Worm (Caenorhabditis elegans) whole organism, dauer: ENCODE data around the gene F47B8.3.

ENCODE experiments used
- unc-62 ChIP-seq: sonication (generic microtip); optimal IDR thresholded peaks from 2 replicates; lab custom pipeline; 2017; ENCODE audit warnings: missing biosample characterization, missing genetic modification reagents, missing genetic modification characterization

The F47B8.3 gene

ce11 chrV:14322743-14323142 is at the start of gene F47B8.3:
F47B8.3 (minus strand) TSS chrV:14323003.
- no peak for TF ChIP-seq unc-62

DNA sequence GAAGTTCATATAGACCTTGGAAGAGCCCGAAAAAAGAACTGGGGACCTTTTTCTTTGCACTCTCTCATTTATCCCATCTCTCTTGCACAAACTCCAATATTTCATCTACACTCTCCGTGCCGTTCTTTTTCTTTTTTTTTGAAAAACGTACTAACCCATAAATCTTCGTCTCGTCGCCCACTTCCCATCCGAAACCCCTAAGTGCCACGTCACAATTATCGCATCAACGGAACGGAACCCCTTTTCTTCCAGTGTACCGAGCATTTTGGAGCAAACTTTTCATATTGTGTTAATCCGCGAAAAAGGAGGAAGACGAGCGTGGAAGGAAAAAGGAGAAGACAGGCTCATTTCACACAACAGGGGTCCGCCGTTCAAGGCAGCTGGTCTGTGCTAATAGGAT is 46.6 kb upstream of the F47B8.3 start:
- TF ChIP-seq unc-62: no peak

ce11 chrV:14368272-14369052 is 45.7 kb upstream of the F47B8.3 start:
- no peak for TF ChIP-seq unc-62

- TF ChIP-seq unc-62: no peak
These were observed 43.7 kb upstream of the F47B8.3 start for ce11 chrV:14366487-14366962.

- no peak for TF ChIP-seq unc-62
These were observed 41.9 kb upstream of the F47B8.3 start for ce11 chrV:14364586-14365248.

- no peak for TF ChIP-seq unc-62
These were observed 39.2 kb upstream of the F47B8.3 start for ce11 chrV:14361973-14362372.

DNA sequence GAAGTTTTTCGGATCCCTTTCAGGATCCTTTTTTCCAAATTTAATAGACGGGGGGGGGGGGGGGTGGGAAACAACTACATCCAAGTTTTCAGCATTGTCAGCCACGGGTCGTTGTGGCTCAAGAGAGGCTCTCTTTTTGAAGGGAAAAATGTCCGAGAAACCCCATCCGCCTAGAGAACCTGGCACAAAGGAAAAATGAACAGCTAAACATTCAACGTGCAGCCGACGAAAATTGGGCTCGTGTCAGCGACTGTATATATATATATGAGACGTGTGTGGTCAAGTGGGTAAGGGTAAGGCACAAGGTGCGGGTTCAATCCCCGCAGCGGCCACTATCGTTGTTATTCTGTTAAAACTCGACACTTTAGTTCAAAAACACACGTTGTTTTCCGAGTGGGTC is 35.8 kb upstream of the F47B8.3 start, which contains the start of gene Y49A3A.4:
TSS of gene Y49A3A.4 (minus strand) at position 314 of the 400 bp plus-strand sequence.
- no peak for TF ChIP-seq unc-62

- TF ChIP-seq unc-62: no peak
These were observed 33.0 kb upstream of the F47B8.3 start, which contains the start of gene cyn-1 for ce11 chrV:14355738-14356368. cyn-1 (plus strand) TSS chrV:14356076.

ce11 chrV:14354258-14354877 is 31.6 kb upstream of the F47B8.3 start, which contains the start of gene Y49A3A.3:
Y49A3A.3 (plus strand) TSS chrV:14354410.
- TF ChIP-seq unc-62: no peak

DNA sequence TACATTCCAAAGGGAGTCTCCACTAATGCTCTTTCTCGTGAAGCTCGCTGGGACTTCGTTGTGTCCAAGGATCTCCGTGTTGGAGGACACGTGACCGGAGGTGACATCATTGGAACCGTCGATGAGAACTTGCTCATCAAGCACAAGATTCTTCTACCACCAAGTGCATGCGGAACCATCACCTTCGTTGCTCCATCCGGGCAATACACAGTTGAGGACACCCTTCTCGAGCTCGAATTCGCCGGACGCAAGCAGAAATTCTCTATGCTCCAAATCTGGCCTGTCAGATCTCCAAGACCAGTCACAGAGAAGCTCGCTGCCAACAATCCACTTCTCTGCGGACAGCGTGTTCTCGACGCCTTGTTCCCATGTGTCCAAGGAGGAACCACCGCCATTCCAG is 29.2 kb upstream of the F47B8.3 start:
- no peak for TF ChIP-seq unc-62

DNA sequence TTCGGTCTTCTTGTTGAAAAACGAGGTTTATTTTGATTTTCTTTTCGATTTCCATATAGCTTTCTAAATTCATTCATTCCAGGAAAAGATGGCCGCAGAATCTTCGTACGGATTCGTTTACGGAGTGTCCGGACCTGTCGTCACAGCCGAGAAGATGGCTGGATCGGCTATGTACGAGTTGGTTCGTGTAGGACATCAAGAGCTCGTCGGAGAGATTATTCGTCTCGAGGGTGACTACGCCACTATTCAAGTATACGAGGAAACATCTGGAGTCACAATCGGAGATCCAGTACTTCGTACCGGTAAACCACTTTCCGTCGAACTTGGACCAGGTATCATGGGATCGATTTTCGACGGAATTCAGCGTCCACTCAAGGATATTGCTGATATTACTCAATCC is 28.8 kb upstream of the F47B8.3 start, which contains the start of gene vha-13:
TSS of gene vha-13 (plus strand) at position 81 of the 400 bp plus-strand sequence.
- no peak for TF ChIP-seq unc-62

- TF ChIP-seq unc-62: no peak
These were observed 28.1 kb upstream of the F47B8.3 start for ce11 chrV:14350949-14351348.

- TF ChIP-seq unc-62: no peak
These were observed 27.7 kb upstream of the F47B8.3 start for ce11 chrV:14350498-14350897.

DNA sequence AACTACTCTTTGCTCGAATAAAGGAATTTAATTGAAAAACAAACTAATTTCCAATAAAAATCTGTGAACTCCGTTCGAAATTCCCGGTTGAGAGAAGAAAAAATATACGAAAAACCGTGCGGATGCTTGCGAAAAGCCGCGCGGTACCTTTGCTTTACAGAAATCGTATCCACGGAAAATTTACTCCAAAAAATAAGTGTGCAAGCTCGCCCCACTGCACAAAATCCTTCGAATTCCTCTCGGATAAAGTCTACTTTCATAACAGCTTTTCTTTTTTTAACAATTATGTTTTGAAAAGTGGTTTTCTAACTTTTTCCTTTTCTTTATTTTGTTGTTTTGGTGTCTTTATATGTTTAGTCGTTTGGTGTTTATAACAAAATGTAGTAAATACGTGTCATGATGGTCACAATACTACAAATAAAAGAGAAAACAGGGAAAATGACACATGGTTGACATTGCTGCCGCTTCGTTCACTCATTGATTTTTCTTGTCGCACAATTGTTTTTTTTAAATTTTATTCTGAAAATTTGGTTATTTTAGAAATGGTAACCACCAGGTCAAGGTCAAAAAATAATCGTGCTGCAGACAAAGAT is 24.5 kb upstream of the F47B8.3 start, which contains the start of gene cept-2:
TSS of gene cept-2 (plus strand) at position 533 of the 593 bp plus-strand sequence.
- TF ChIP-seq unc-62: no peak

DNA sequence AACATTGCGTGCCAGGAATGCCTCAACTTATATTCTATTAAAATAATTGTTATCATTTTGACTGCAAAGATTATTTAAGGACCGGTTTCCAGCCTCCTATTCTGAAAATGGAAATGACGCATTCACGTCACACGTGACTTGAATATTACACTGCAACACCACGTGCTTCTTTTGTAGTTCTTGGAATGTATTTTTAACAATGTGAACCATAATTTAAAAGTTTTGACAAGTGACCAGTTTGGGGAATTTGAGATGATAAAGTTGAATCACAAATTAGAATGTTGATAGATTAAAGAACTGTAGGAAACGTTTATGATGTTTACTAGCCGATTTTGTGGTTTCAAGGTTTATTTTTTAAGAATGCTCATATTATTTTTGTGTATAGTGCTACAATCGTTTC is 18.9 kb upstream of the F47B8.3 start, which contains the start of gene F47B8.10:
TSS of gene F47B8.10 (plus strand) at position 301 of the 400 bp plus-strand sequence.
- no peak for TF ChIP-seq unc-62

- no peak for TF ChIP-seq unc-62
These were observed 13.9 kb upstream of the F47B8.3 start, which contains the start of gene srm-6 for ce11 chrV:14336655-14337054. srm-6 (plus strand) TSS chrV:14336955.
